Fruit fly (Drosophila melanogaster): ENCODE measurements around the gene CG14294.

Gene CG14294

dm6 chr3R:18917976-18918871, 16.2 kb upstream of the CG14294 start:
- TF ChIP-seq ab (GFP tag; optimal IDR thresholded peaks at IDR 0.05) (no peak), knrl (GFP tag; IDR thresholded peaks at IDR 0.05; ENCODE audit: partially characterized antibody) (peak; percentile 16; the same call in 1 of the 3 replicates), MTF-1 (GFP tag; optimal IDR thresholded peaks at IDR 0.05; ENCODE audit: borderline replicate concordance) (no peak), CG17802 (tag; optimal IDR thresholded peaks at IDR 0.05) (no peak), cas (GFP tag; IDR thresholded peaks at IDR 0.05) (no peak), ase (GFP tag; IDR thresholded peaks at IDR 0.05) (0 out of 3 replicates have a peak, but pooled peaks have one; percentile 28), Dad (GFP tag; optimal IDR thresholded peaks at IDR 0.05) (no peak), CG15011 (GFP tag; optimal IDR thresholded peaks at IDR 0.05) (no peak), fu2 (GFP tag; optimal IDR thresholded peaks at IDR 0.05) (no peak), CG15269 (tag; optimal IDR thresholded peaks at IDR 0.05) (peak; percentile 16), trem (tag; optimal IDR thresholded peaks at IDR 0.05) (no peak), CG6813 (GFP tag; optimal IDR thresholded peaks at IDR 0.05) (no peak), slou (GFP tag; optimal IDR thresholded peaks at IDR 0.05) (no peak), CG17912 (GFP tag; optimal IDR thresholded peaks at IDR 0.05) (peak; percentile 16), Fer3 (tag; optimal IDR thresholded peaks at IDR 0.05) (peak; percentile 46), E2f2 (GFP tag; IDR thresholded peaks at IDR 0.05) (0 out of 2 replicates have a peak, but pooled peaks have one; percentile 24), Bgb (GFP tag; IDR thresholded peaks at IDR 0.05; ENCODE audit: partially characterized antibody) (peak; percentile 57; the same call in 1 of the 2 replicates), CG13775 (GFP tag; optimal IDR thresholded peaks at IDR 0.05) (no peak), CG9609 (GFP tag; optimal IDR thresholded peaks at IDR 0.05) (no peak), CG4360 (GFP tag; IDR thresholded peaks at IDR 0.05) (peak; percentile 43), CG14710 (tag; optimal IDR thresholded peaks at IDR 0.05) (no peak), row (GFP tag; IDR thresholded peaks at IDR 0.05) (peak; percentile 11; the same call in 1 of the 3 replicates), CG15073 (GFP tag; optimal IDR thresholded peaks at IDR 0.05) (no peak), CG14050 (GFP tag; IDR thresholded peaks at IDR 0.05) (no peak), NK7.1 (GFP tag; optimal IDR thresholded peaks at IDR 0.05) (peak; percentile 33), amos (GFP tag; IDR thresholded peaks at IDR 0.05; ENCODE audit: partially characterized antibody) (peak; percentile 10; the same call in 1 of the 2 replicates), CG1024 (GFP tag; IDR thresholded peaks at IDR 0.05) (no peak), pb (GFP tag; optimal IDR thresholded peaks at IDR 0.05) (no peak), CG7928 (GFP tag; optimal IDR thresholded peaks at IDR 0.05) (no peak), phol (tag; optimal IDR thresholded peaks at IDR 0.05) (peak; percentile 94), CG7987 (GFP tag; optimal IDR thresholded peaks at IDR 0.05) (no peak), dmrt99B (tag; optimal IDR thresholded peaks at IDR 0.05) (peak; percentile 1), Xrp1 (GFP tag; IDR thresholded peaks at IDR 0.05) (peak; percentile 96), CG43689 (GFP tag; IDR thresholded peaks at IDR 0.05) (no peak), CG12299 (tag; optimal IDR thresholded peaks at IDR 0.05) (no peak), sd (tag; optimal IDR thresholded peaks at IDR 0.05) (peak; percentile 13), maf-S (GFP tag; optimal IDR thresholded peaks at IDR 0.05) (no peak), mam (GFP tag; optimal IDR thresholded peaks at IDR 0.05) (no peak), CG1233 (GFP tag; optimal IDR thresholded peaks at IDR 0.05) (peak; percentile 12), chif (GFP tag; optimal IDR thresholded peaks at IDR 0.05) (no peak), Hr3 (GFP tag; optimal IDR thresholded peaks at IDR 0.05) (no peak), CG10147 (GFP tag; optimal IDR thresholded peaks at IDR 0.05) (no peak), Bteb2 (GFP tag; optimal IDR thresholded peaks at IDR 0.05) (no peak), lab (GFP tag; optimal IDR thresholded peaks at IDR 0.05) (peak; percentile 31), dpn (GFP tag; optimal IDR thresholded peaks at IDR 0.05) (peak in 1 of 2 experiments; percentile 41), sens (GFP tag) (peak; percentile 63), disco-r (GFP tag; optimal IDR thresholded peaks at IDR 0.05) (peak; percentile 5), CG12744 (GFP tag; optimal IDR thresholded peaks at IDR 0.05) (no peak), toy (GFP tag; IDR thresholded peaks at IDR 0.05) (no peak)

Data from whole organism, embryonic.